Fruit fly (Drosophila melanogaster): Measurements from ENCODE around the gene SoYb.

Gene SoYb

DNA sequence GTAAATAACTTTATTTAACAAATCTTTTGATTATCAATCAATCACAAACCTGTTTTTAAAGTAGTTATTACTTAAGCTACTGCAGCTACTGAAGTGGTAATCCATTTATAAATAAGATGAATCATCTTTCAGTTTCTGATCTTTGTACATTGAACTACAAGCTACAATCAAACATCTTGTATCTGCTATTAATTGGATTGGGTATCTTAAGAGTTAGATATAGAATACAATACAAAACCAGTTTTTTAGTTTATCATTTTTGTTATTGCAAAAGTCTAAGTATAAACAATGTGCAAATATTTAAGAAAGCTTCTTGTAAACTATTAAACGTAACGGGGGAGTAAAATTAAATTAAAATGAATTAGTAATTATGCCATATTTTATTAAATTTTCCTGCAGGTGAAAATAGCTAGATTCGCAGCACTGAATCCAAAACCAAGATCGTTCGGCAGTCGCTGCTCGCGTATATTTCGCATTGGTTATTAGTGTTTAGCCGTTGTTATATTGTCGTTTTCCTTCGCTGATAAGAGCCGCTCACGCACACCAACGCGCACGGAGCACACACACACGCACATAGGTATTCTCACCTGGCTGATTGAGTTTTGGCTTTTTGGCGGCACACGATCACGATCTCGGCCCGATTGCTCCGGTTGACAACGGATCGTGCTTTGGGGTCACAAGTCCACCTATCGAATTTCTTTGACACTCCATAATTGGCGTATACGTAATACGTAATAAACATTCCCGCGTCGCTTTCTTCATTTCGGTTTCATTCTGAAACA, 54.6 kb downstream of the SoYb start:
- peak; percentile 87 for TF ChIP-seq Eip93F (GFP tag; optimal IDR thresholded peaks at IDR 0.05)
- TF ChIP-seq esn (GFP tag; optimal IDR thresholded peaks at IDR 0.05): peak; percentile 50
- TF ChIP-seq ss (GFP tag; optimal IDR thresholded peaks at IDR 0.05): peak; percentile 0 to 14
- TF ChIP-seq CG15336 (GFP tag; IDR thresholded peaks at IDR 0.05): no peak
- TF ChIP-seq CG3032 (tag; optimal IDR thresholded peaks at IDR 0.05): no peak
- no peak for TF ChIP-seq spab (GFP tag; optimal IDR thresholded peaks at IDR 0.05)
- peak; percentile 10 for TF ChIP-seq OdsH (GFP tag; optimal IDR thresholded peaks at IDR 0.05)
- no peak for TF ChIP-seq Met (GFP tag; optimal IDR thresholded peaks at IDR 0.05)
- TF ChIP-seq CG8119 (GFP tag; IDR thresholded peaks at IDR 0.05): no peak
- TF ChIP-seq Lpt (GFP tag; optimal IDR thresholded peaks at IDR 0.05): no peak
- peak; percentile 22 for TF ChIP-seq topi (GFP tag; optimal IDR thresholded peaks at IDR 0.05)
- TF ChIP-seq Hr4 (GFP tag; optimal IDR thresholded peaks at IDR 0.05): peak; percentile 5
- no peak for TF ChIP-seq fd59A (GFP tag; optimal IDR thresholded peaks at IDR 0.05)
- TF ChIP-seq CG3919 (GFP tag; optimal IDR thresholded peaks at IDR 0.05): no peak
- peak; percentile 85 for TF ChIP-seq Eip78C (GFP tag)
- TF ChIP-seq Sox102F (GFP tag; optimal IDR thresholded peaks at IDR 0.05): no peak
- TF ChIP-seq CG6854 (GFP tag; optimal IDR thresholded peaks at IDR 0.05): no peak
- peak; percentile 29 for TF ChIP-seq pdm3 (GFP tag; optimal IDR thresholded peaks at IDR 0.05)
- TF ChIP-seq CG31627 (GFP tag; optimal IDR thresholded peaks at IDR 0.05): peak; percentile 4
- no peak for TF ChIP-seq Gug (GFP tag; IDR thresholded peaks at IDR 0.05)
- TF ChIP-seq CG6163 (GFP tag; IDR thresholded peaks at IDR 0.05): 0 out of 3 replicates have a peak, but pooled peaks have one; percentile 49
- TF ChIP-seq vri (GFP tag; optimal IDR thresholded peaks at IDR 0.05): peak; percentile 99
- peak; percentile 46 for TF ChIP-seq CG32006 (GFP tag; optimal IDR thresholded peaks at IDR 0.05)
- TF ChIP-seq Hr39 (GFP tag; optimal IDR thresholded peaks at IDR 0.05): peak; percentile 6
- TF ChIP-seq dsx (GFP tag; optimal IDR thresholded peaks at IDR 0.05; ENCODE audit: poor library complexity, severe bottlenecking): no peak
- peak in 1 of 2 experiments; percentile 12 for TF ChIP-seq salr (GFP tag; optimal IDR thresholded peaks at IDR 0.05)
- no peak for TF ChIP-seq CG8632 (GFP tag; optimal IDR thresholded peaks at IDR 0.05)
- peak; percentile 22 for TF ChIP-seq Smox (GFP tag; optimal IDR thresholded peaks at IDR 0.05)
- no peak for TF ChIP-seq Ets21C (GFP tag; optimal IDR thresholded peaks at IDR 0.05)
- no peak for TF ChIP-seq svp (GFP tag)
- no peak for TF ChIP-seq Hr38 (GFP tag; optimal IDR thresholded peaks at IDR 0.05)
- TF ChIP-seq acj6 (GFP tag; optimal IDR thresholded peaks at IDR 0.05): no peak
- TF ChIP-seq CG6808 (GFP tag; optimal IDR thresholded peaks at IDR 0.05): no peak
- TF ChIP-seq Sox14 (GFP tag; optimal IDR thresholded peaks at IDR 0.05): peak; percentile 34
- peak; percentile 23; the same call in 1 of the 3 replicates for TF ChIP-seq eg (GFP tag; IDR thresholded peaks at IDR 0.05)
- TF ChIP-seq Sox15 (GFP tag; optimal IDR thresholded peaks at IDR 0.05): no peak
- peak; percentile 13 for TF ChIP-seq CG1621 (tag; optimal IDR thresholded peaks at IDR 0.05)

dm6 chr2L:9947265-9947664, 55.3 kb downstream of the SoYb start, which contains the start of gene CG5853:
Gene CG5853 (minus strand): TSS chr2L:9947648.
- TF ChIP-seq Ets96B (tag; optimal IDR thresholded peaks at IDR 0.05) (peak; percentile 4), Eip75B (GFP tag; optimal IDR thresholded peaks at IDR 0.05) (peak; percentile 33), CG3919 (GFP tag; optimal IDR thresholded peaks at IDR 0.05) (peak; percentile 46), CG6854 (GFP tag; optimal IDR thresholded peaks at IDR 0.05) (peak; percentile 82), CG3032 (tag; optimal IDR thresholded peaks at IDR 0.05) (peak; percentile 3), CG8119 (GFP tag; IDR thresholded peaks at IDR 0.05) (peak; percentile 16; the same call in 1 of the 3 replicates), CG6808 (GFP tag; optimal IDR thresholded peaks at IDR 0.05) (peak; percentile 10), Lpt (GFP tag; optimal IDR thresholded peaks at IDR 0.05) (peak; percentile 8), CG9139 (GFP tag; optimal IDR thresholded peaks at IDR 0.05) (peak; percentile 67), CG10669 (GFP tag; optimal IDR thresholded peaks at IDR 0.05) (no peak), CG15336 (GFP tag; IDR thresholded peaks at IDR 0.05) (peak; percentile 48; the same call in 1 of the 2 replicates), dsx (GFP tag; optimal IDR thresholded peaks at IDR 0.05; ENCODE audit: poor library complexity, severe bottlenecking) (peak; percentile 63), CG4318 (GFP tag; optimal IDR thresholded peaks at IDR 0.05) (no peak), Sox14 (GFP tag; optimal IDR thresholded peaks at IDR 0.05) (peak; percentile 76), CG6792 (GFP tag; optimal IDR thresholded peaks at IDR 0.05) (peak; percentile 5), spab (GFP tag; optimal IDR thresholded peaks at IDR 0.05) (no peak), cyc (GFP tag; optimal IDR thresholded peaks at IDR 0.05) (no peak), CG8319 (GFP tag; optimal IDR thresholded peaks at IDR 0.05) (no peak), CG8632 (GFP tag; optimal IDR thresholded peaks at IDR 0.05) (peak; percentile 16), eg (GFP tag; IDR thresholded peaks at IDR 0.05) (peak; percentile 68; the same call in 2 of the 3 replicates), salr (GFP tag; optimal IDR thresholded peaks at IDR 0.05) (peak in 1 of 2 experiments; percentile 32), CG16779 (tag; optimal IDR thresholded peaks at IDR 0.05) (peak; percentile 65), CG11762 (GFP tag; optimal IDR thresholded peaks at IDR 0.05; ENCODE audit: insufficient read depth) (no peak), dac (GFP tag; optimal IDR thresholded peaks at IDR 0.05) (no peak), Hr4 (GFP tag; optimal IDR thresholded peaks at IDR 0.05) (no peak)

Measured in whole organism, prepupa.